Fruit fly (Drosophila melanogaster) whole organism, wandering third instar larva: Measurements from ENCODE around the gene CG31663.

Experiments used
- Dfd ChIP-seq: fragments of >200 bp; optimal IDR thresholded peaks from 2 replicates; lab custom pipeline; 2017; ENCODE audit warnings: missing biosample characterization, missing genetic modification characterization
- GATAd ChIP-seq: sonication (Bioruptor generic); optimal IDR thresholded peaks from 2 replicates; lab custom pipeline; 2016; ENCODE audit warnings: missing biosample characterization, missing genetic modification characterization
- HLH106 ChIP-seq: fragments of 200-800 bp; optimal IDR thresholded peaks from 3 replicates; lab custom pipeline; 2019; ENCODE audit warnings: missing biosample characterization, mild to moderate bottlenecking, missing genetic modification characterization, moderate library complexity
- Jra ChIP-seq: sonication (Bioruptor generic); optimal IDR thresholded peaks from 2 replicates; lab custom pipeline; 2016; ENCODE audit warnings: missing biosample characterization, missing genetic modification characterization
- Mio ChIP-seq: sonication (Bioruptor generic); optimal IDR thresholded peaks from 2 replicates; lab custom pipeline; 2016; ENCODE audit warnings: missing biosample characterization, missing genetic modification characterization
- N ChIP-seq: fragments of >200 bp; optimal IDR thresholded peaks from 2 replicates; lab custom pipeline; 2018; ENCODE audit warnings: missing biosample characterization, missing external identifiers, missing genetic modification characterization
- Sp1 ChIP-seq: fragments of 200-800 bp; sonication (Bioruptor generic); optimal IDR thresholded peaks from 3 replicates; lab custom pipeline; 2019; ENCODE audit warnings: missing biosample characterization, mild to moderate bottlenecking, missing genetic modification characterization, moderate library complexity
- Vsx2 ChIP-seq: fragments of 200-300, 225-300 bp; sonication (Bioruptor generic); optimal IDR thresholded peaks from 2 replicates; lab custom pipeline; 2018; ENCODE audit warnings: missing biosample characterization, missing genetic modification characterization; ENCODE audit not compliant: partially characterized antibody
- brk ChIP-seq: fragments of 200-800 bp; sonication (Bioruptor generic); optimal IDR thresholded peaks from 2 replicates; lab custom pipeline; 2016; ENCODE audit warnings: missing biosample characterization, mild to moderate bottlenecking, missing genetic modification characterization
- dmrt93B ChIP-seq: fragments of 200-800 bp; sonication (Bioruptor generic); optimal IDR thresholded peaks from 2 replicates; lab custom pipeline; 2018; ENCODE audit warnings: missing biosample characterization, mild to moderate bottlenecking, missing genetic modification characterization
- dsf ChIP-seq: sonication (Bioruptor generic); optimal IDR thresholded peaks from 2 replicates; lab custom pipeline; 2016; ENCODE audit warnings: missing biosample characterization, missing genetic modification characterization, borderline replicate concordance
- ey ChIP-seq: fragments of 200-800 bp; sonication (Bioruptor generic); optimal IDR thresholded peaks from 2 replicates; lab custom pipeline; 2016; ENCODE audit warnings: missing biosample characterization, missing genetic modification characterization
- fru ChIP-seq: fragments of 200-800 bp; sonication (Bioruptor generic); optimal IDR thresholded peaks from 3 replicates; lab custom pipeline; 2016; ENCODE audit warnings: missing biosample characterization, mild to moderate bottlenecking, missing genetic modification characterization
- jim ChIP-seq: fragments of 175-275, 200-325 bp; sonication (Bioruptor generic); optimal IDR thresholded peaks from 2 replicates; lab custom pipeline; 2016; ENCODE audit warnings: missing biosample characterization, mild to moderate bottlenecking, missing genetic modification characterization
- lola ChIP-seq: fragments of >200 bp; optimal IDR thresholded peaks from 2 replicates; lab custom pipeline; 2017; ENCODE audit warnings: missing biosample characterization, missing genetic modification characterization
- sage ChIP-seq: fragments of 200-800 bp; sonication (Bioruptor generic); optimal IDR thresholded peaks from 2 replicates; lab custom pipeline; 2016; ENCODE audit warnings: missing biosample characterization, mild to moderate bottlenecking, missing genetic modification characterization
- sv ChIP-seq: fragments of 200-800 bp; sonication (Bioruptor generic); optimal IDR thresholded peaks from 3 replicates; lab custom pipeline; 2016; ENCODE audit warnings: missing biosample characterization, missing genetic modification characterization

The CG31663 gene

dm6 chr2L:1823231-1823630 is 58.0 kb downstream of the CG31663 start, which contains the start of gene CG31933:
Gene CG31933 (minus strand): TSS chr2L:1823331.
- TF ChIP-seq sv (GFP tag; lab: Kevin White, UChicago) (no peak), jim (GFP tag; lab: Kevin White, UChicago) (no peak), Sp1 (GFP tag; lab: Kevin White, UChicago) (no peak), Mio (GFP tag; lab: Kevin White, UChicago) (no peak), brk (no peak), Vsx2 (GFP tag; lab: Kevin White, UChicago) (no peak), ey (GFP tag; lab: Kevin White, UChicago) (no peak), HLH106 (tag; lab: Kevin White, UChicago) (no peak), GATAd (no peak), lola (no peak), dmrt93B (no peak), N (GFP tag; lab: Kevin White, UChicago) (no peak), dsf (GFP tag; lab: Kevin White, UChicago) (no peak), Dfd (GFP tag; lab: Kevin White, UChicago) (no peak), fru (GFP tag; lab: Kevin White, UChicago) (no peak), sage (GFP tag; lab: Kevin White, UChicago) (no peak), Jra (no peak)
